Worm (Caenorhabditis elegans): ENCODE measurements around the gene F16G10.7.

DNA sequence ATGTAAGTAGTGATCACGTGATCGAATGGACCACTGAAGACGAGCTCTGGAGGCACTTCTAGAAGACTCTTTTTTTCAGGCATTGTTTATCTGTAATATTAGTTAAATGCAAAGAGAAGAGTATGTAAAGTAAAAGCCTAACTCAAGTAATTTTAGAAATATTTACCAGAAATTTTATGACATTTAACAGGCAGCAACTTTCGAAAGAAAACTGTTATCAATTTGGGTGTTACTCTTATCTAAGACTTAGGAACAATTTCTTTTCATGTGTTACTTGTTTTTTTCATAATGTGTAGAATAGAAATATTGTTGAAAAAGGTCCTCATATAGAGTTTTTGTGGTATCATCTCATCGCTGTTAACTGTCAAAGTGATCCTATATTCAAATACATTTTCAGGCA is 37.8 kb upstream of the F16G10.7 start, which contains the start of the genes F42G2.5 and F42G2.7:
- TF ChIP-seq flt-1 (GFP tag; IDR thresholded peaks at IDR 0.05) (no peak), tbx-11 (GFP tag; IDR thresholded peaks at IDR 0.05) (no peak)

Measured in whole organism, early embryonic.